Worm (Caenorhabditis elegans) whole organism, L3 larva: ENCODE data around the gene ZK262.9.

Experiments
- ceh-82 ChIP-seq: fragments of 150-350 bp; optimal IDR thresholded peaks from 2 replicates; lab custom pipeline; 2014; ENCODE audit warnings: missing biosample characterization, missing genetic modification characterization
- lin-39 ChIP-seq: fragments of 150-350 bp; optimal IDR thresholded peaks from 2 replicates; lab custom pipeline; 2018; ENCODE audit warnings: missing biosample characterization, missing genetic modification reagents, missing genetic modification characterization
- nhr-23 ChIP-seq: fragments of 150-350 bp; optimal IDR thresholded peaks from 2 replicates; lab custom pipeline; 2014; ENCODE audit warnings: missing biosample characterization, missing genetic modification reagents, missing genetic modification characterization
- nhr-237 ChIP-seq: fragments of 150-350 bp; optimal IDR thresholded peaks from 2 replicates; lab custom pipeline; 2014; ENCODE audit warnings: missing biosample characterization, missing genetic modification characterization
- nhr-25 ChIP-seq: sonication (generic microtip); optimal IDR thresholded peaks from 2 replicates; lab custom pipeline; 2017; ENCODE audit warnings: missing biosample characterization, missing genetic modification characterization
- skn-1 ChIP-seq: fragments of 150-350 bp; optimal IDR thresholded peaks from 2 replicates; lab custom pipeline; 2014; ENCODE audit warnings: missing biosample characterization, missing genetic modification characterization
- snpc-4 ChIP-seq: fragments of 150-350 bp; optimal IDR thresholded peaks from 2 replicates; lab custom pipeline; 2014; ENCODE audit warnings: missing biosample characterization, missing genetic modification characterization
- zag-1 ChIP-seq: fragments of 150-350 bp; optimal IDR thresholded peaks from 2 replicates; lab custom pipeline; 2014; ENCODE audit warnings: missing biosample characterization, missing genetic modification characterization
- ztf-11 ChIP-seq: fragments of 150-350 bp; optimal IDR thresholded peaks from 2 replicates; lab custom pipeline; 2014; ENCODE audit warnings: missing biosample characterization, missing genetic modification characterization

ce11 chrV:18397814-18398213 lies 41.8 kb upstream of the ZK262.9 start, which contains the start of gene Y51A2B.16:
- TF ChIP-seq snpc-4 (tag; lab: Kevin White, UChicago) (no peak), nhr-23 (no peak), nhr-237 (tag; lab: Kevin White, UChicago) (no peak), lin-39 (tag; lab: Kevin White, UChicago) (no peak), zag-1 (no peak), nhr-25 (tag; lab: Kevin White, UChicago) (no peak), skn-1 (tag; lab: Kevin White, UChicago) (no peak), ztf-11 (no peak), ceh-82 (tag; lab: Kevin White, UChicago) (no peak)
